Worm (Caenorhabditis elegans) whole organism, L3 larva: ENCODE results near the gene mps-1.
A peak's percentile ranks its signal among the peaks of the same experiment; 100 is the strongest.

Source experiments
- R02D3.7 ChIP-seq: fragments of 150-350 bp; optimal IDR thresholded peaks from 2 replicates; lab custom pipeline; 2014; ENCODE audit warnings: missing biosample characterization, missing genetic modification characterization
- ZK546.5 ChIP-seq: sonication (generic microtip); optimal IDR thresholded peaks from 2 replicates; lab custom pipeline; 2017; ENCODE audit warnings: missing biosample characterization, missing genetic modification characterization
- aly-2 ChIP-seq: fragments of 150-350 bp; optimal IDR thresholded peaks from 2 replicates; lab custom pipeline; 2014; ENCODE audit warnings: missing biosample characterization, missing genetic modification characterization
- ama-1 ChIP-seq: fragments of 150-350 bp; optimal IDR thresholded peaks from 2 replicates; lab custom pipeline; 2018
- ceh-16 ChIP-seq: sonication (generic microtip); optimal IDR thresholded peaks from 2 replicates; lab custom pipeline; 2017; ENCODE audit warnings: missing biosample characterization, missing genetic modification characterization
- ceh-28 ChIP-seq: fragments of 150-350 bp; optimal IDR thresholded peaks from 2 replicates; lab custom pipeline; 2014; ENCODE audit warnings: missing biosample characterization, missing genetic modification reagents, missing genetic modification characterization
- ceh-82 ChIP-seq: fragments of 150-350 bp; optimal IDR thresholded peaks from 2 replicates; lab custom pipeline; 2014; ENCODE audit warnings: missing biosample characterization, missing genetic modification characterization
- ceh-9 ChIP-seq: sonication (generic microtip); optimal IDR thresholded peaks from 2 replicates; lab custom pipeline; 2018; ENCODE audit warnings: missing biosample characterization, missing genetic modification characterization
- egl-27 ChIP-seq: sonication (generic microtip); optimal IDR thresholded peaks from 4 replicates; lab custom pipeline; 2017; ENCODE audit warnings: missing biosample characterization, missing genetic modification reagents, missing genetic modification characterization
- egl-5 ChIP-seq: fragments of 150-350 bp; optimal IDR thresholded peaks from 2 replicates; lab custom pipeline; 2017; ENCODE audit warnings: missing biosample characterization, missing genetic modification reagents, missing genetic modification characterization, inconsistent platforms
- elt-2 ChIP-seq: sonication (generic microtip); optimal IDR thresholded peaks from 2 replicates; lab custom pipeline; 2016; ENCODE audit warnings: missing genetic modification reagents, mild to moderate bottlenecking, missing genetic modification characterization, missing compliant biosample characterization
- elt-3 ChIP-seq, 3 experiments: fragments of 150-350 bp in 1 of 3; sonication (generic microtip) in 2 of 3; optimal IDR thresholded peaks; 2 replicates in 2 of 3; 4 replicates in 1 of 3; lab custom pipeline; 2014 to 2017; ENCODE audit warnings: missing biosample characterization in 3 of 3, missing genetic modification characterization in 3 of 3
- eor-1 ChIP-seq, 2 experiments: fragments of 150-350 bp; optimal IDR thresholded peaks; 2 replicates each; lab custom pipeline; 2014 to 2018; ENCODE audit warnings: missing biosample characterization in 2 of 2, missing genetic modification characterization in 2 of 2
- fkh-10 ChIP-seq: sonication (generic microtip); optimal IDR thresholded peaks from 2 replicates; lab custom pipeline; 2017; ENCODE audit warnings: missing biosample characterization, missing genetic modification reagents, missing genetic modification characterization
- fkh-2 ChIP-seq: fragments of 150-350 bp; optimal IDR thresholded peaks from 2 replicates; lab custom pipeline; 2014; ENCODE audit warnings: missing biosample characterization, missing genetic modification reagents, missing genetic modification characterization
- hmg-11 ChIP-seq: sonication (generic microtip); optimal IDR thresholded peaks from 2 replicates; lab custom pipeline; 2016; ENCODE audit warnings: missing genetic modification characterization, missing compliant biosample characterization
- jun-1 ChIP-seq: fragments of 150-350 bp; optimal IDR thresholded peaks from 2 replicates; lab custom pipeline; 2014; ENCODE audit warnings: missing biosample characterization, missing genetic modification reagents, missing genetic modification characterization
- lin-15B ChIP-seq: fragments of 150-350 bp; optimal IDR thresholded peaks from 2 replicates; lab custom pipeline; 2014; ENCODE audit warnings: missing biosample characterization, missing genetic modification characterization
- lin-39 ChIP-seq: fragments of 150-350 bp; optimal IDR thresholded peaks from 2 replicates; lab custom pipeline; 2018; ENCODE audit warnings: missing biosample characterization, missing genetic modification reagents, missing genetic modification characterization
- lsy-12 ChIP-seq: sonication (generic microtip); optimal IDR thresholded peaks from 2 replicates; lab custom pipeline; 2016; ENCODE audit warnings: mild to moderate bottlenecking, missing genetic modification characterization, missing compliant biosample characterization
- mdl-1 ChIP-seq: fragments of 150-350 bp; optimal IDR thresholded peaks from 2 replicates; lab custom pipeline; 2014; ENCODE audit warnings: missing biosample characterization, missing genetic modification characterization
- mml-1 ChIP-seq: fragments of 150-350 bp; sonication (generic microtip); optimal IDR thresholded peaks from 3 replicates; lab custom pipeline; 2014; ENCODE audit warnings: missing biosample characterization, missing genetic modification characterization
- nfya-1 ChIP-seq: sonication (generic microtip); optimal IDR thresholded peaks from 2 replicates; lab custom pipeline; 2017; ENCODE audit warnings: missing genetic modification characterization, mild to moderate bottlenecking, missing compliant biosample characterization, antibody characterized with exemption, moderate library complexity; ENCODE audit not compliant: insufficient read depth
- nhr-11 ChIP-seq: fragments of 150-350 bp; optimal IDR thresholded peaks from 2 replicates; lab custom pipeline; 2014; ENCODE audit warnings: missing biosample characterization, missing genetic modification characterization
- nhr-23 ChIP-seq: fragments of 150-350 bp; optimal IDR thresholded peaks from 2 replicates; lab custom pipeline; 2014; ENCODE audit warnings: missing biosample characterization, missing genetic modification reagents, missing genetic modification characterization
- nhr-237 ChIP-seq: fragments of 150-350 bp; optimal IDR thresholded peaks from 2 replicates; lab custom pipeline; 2014; ENCODE audit warnings: missing biosample characterization, missing genetic modification characterization
- nhr-25 ChIP-seq: sonication (generic microtip); optimal IDR thresholded peaks from 2 replicates; lab custom pipeline; 2017; ENCODE audit warnings: missing biosample characterization, missing genetic modification characterization
- nhr-28 ChIP-seq: fragments of 150-350 bp; optimal IDR thresholded peaks from 2 replicates; lab custom pipeline; 2014; ENCODE audit warnings: missing biosample characterization, missing genetic modification characterization
- nhr-43 ChIP-seq: sonication (generic microtip); optimal IDR thresholded peaks from 2 replicates; lab custom pipeline; 2016; ENCODE audit warnings: mild to moderate bottlenecking, missing genetic modification characterization, missing compliant biosample characterization; ENCODE audit not compliant: poor library complexity, severe bottlenecking
- nhr-67 ChIP-seq: fragments of 150-350 bp; optimal IDR thresholded peaks from 2 replicates; lab custom pipeline; 2014; ENCODE audit warnings: missing biosample characterization, missing genetic modification characterization
- nhr-76 ChIP-seq: fragments of 150-350 bp; sonication (generic microtip); optimal IDR thresholded peaks from 5 replicates; lab custom pipeline; 2014; ENCODE audit warnings: missing biosample characterization, missing genetic modification characterization
- pha-4 ChIP-seq: fragments of 150-350 bp; optimal IDR thresholded peaks from 2 replicates; lab custom pipeline; 2014; ENCODE audit warnings: missing biosample characterization, missing genetic modification reagents, missing genetic modification characterization
- pqm-1 ChIP-seq: fragments of 150-350 bp; optimal IDR thresholded peaks from 2 replicates; lab custom pipeline; 2017; ENCODE audit warnings: missing biosample characterization, missing genetic modification characterization, inconsistent platforms
- sea-2 ChIP-seq: fragments of 150-350 bp; sonication (generic microtip); optimal IDR thresholded peaks from 4 replicates; lab custom pipeline; 2014; ENCODE audit warnings: missing biosample characterization, missing genetic modification reagents, missing genetic modification characterization
- skn-1 ChIP-seq: fragments of 150-350 bp; optimal IDR thresholded peaks from 2 replicates; lab custom pipeline; 2014; ENCODE audit warnings: missing biosample characterization, missing genetic modification characterization
- snpc-4 ChIP-seq: fragments of 150-350 bp; optimal IDR thresholded peaks from 2 replicates; lab custom pipeline; 2014; ENCODE audit warnings: missing biosample characterization, missing genetic modification characterization
- tbx-2 ChIP-seq: sonication (generic microtip); optimal IDR thresholded peaks from 2 replicates; lab custom pipeline; 2016; ENCODE audit warnings: mild to moderate bottlenecking, missing genetic modification characterization, missing compliant biosample characterization
- unc-62 ChIP-seq: fragments of 150-350 bp; sonication (generic microtip); optimal IDR thresholded peaks from 4 replicates; lab custom pipeline; 2014; ENCODE audit warnings: missing biosample characterization, missing genetic modification reagents, missing genetic modification characterization
- zag-1 ChIP-seq: fragments of 150-350 bp; optimal IDR thresholded peaks from 2 replicates; lab custom pipeline; 2014; ENCODE audit warnings: missing biosample characterization, missing genetic modification characterization
- ztf-4 ChIP-seq: fragments of 150-350 bp; optimal IDR thresholded peaks from 2 replicates; lab custom pipeline; 2014; ENCODE audit warnings: missing biosample characterization, missing genetic modification characterization

mps-1 gene

DNA sequence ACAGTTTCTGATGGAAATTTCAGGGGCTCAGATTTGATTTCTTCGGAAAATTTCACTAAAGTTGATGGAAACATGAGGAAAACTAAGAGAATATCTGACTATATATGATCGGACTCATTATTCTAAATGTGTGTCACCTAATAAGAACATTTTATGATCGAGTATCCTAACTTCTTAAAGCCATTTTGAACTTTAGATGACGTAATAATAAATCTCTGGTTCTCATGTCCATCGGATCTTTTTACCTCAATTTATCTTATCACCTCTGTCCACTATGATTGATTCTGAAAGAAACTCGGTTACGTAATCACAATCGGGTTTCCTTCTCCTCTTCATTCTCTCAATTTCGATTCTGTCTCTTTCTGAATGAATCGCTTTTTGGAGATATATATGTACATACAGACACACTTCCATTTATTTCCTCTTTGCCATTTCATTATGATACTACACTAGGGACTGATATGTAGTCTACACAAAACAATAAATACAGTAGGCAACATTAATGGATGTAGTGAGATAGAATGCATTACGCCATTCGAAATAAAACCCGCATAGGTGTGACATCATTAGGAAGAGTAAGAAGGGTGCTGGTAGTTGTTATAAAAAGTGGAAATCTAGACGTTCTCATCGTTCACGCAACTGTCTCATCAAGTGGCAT is 36.8 kb downstream of the mps-1 start:
- TF ChIP-seq elt-2 (tag; lab: Kevin White, UChicago), result no peak
- TF ChIP-seq nhr-25 (tag; lab: Kevin White, UChicago), result peak; percentile 2
- TF ChIP-seq mml-1, result no peak
- peak; percentile 26 for TF ChIP-seq nhr-43 (tag; lab: Kevin White, UChicago)
- TF ChIP-seq tbx-2 (tag; lab: Kevin White, UChicago), result no peak

DNA sequence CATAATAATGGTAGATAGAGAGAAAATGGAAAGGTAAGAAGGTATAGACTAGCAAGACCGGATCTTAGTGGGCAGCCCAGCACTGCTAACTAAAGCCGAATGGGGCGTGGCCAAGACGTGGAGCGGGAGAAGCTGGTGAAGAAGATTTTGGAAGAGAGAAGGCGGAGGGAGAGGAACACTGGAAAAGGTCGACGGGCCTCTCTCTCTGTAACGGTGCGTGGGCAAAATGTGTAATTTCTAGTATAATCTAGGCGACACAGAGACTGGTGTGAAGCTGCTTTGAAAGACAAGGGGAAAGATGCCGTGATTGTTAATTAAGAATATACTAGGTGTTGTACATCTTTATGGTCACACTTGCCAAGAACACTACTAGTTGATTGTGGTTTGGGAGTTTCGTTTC is 38.1 kb downstream of the mps-1 start, which contains the start of gene F13H8.5:
F13H8.5 (minus strand) TSS at position 101 of the 400 bp plus-strand sequence.
- TF ChIP-seq elt-2 (tag; lab: Kevin White, UChicago), result no peak
- no peak for TF ChIP-seq eor-1 (tag; optimal IDR thresholded peaks at IDR 0.05; lab: Kevin White, UChicago)
- no peak for TF ChIP-seq nhr-43 (tag; lab: Kevin White, UChicago)

DNA sequence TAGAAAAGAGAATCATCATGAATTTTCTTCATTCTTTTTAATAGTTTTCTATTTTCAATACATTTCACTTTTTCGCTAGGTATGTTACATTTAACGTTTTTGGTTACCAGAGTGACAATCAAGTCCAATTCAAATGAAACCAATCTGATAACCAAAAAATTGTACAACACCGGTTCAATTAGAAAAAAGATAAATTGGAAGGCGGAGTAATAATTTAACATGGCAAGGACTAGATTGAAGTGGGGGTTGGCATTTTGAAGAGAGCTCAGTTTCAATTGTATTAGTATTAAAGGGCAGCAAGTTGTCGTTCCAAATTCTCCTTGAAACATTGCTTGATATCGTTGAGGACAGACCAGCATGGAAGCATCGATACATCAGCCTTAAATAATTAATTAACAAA is 41.5 kb downstream of the mps-1 start:
- no peak for TF ChIP-seq nhr-76 (tag; lab: Kevin White, UChicago)
- TF ChIP-seq aly-2 (tag; lab: Kevin White, UChicago), result peak; percentile 14
- no peak for TF ChIP-seq fkh-10 (GFP tag; lab: Kevin White, UChicago)

DNA sequence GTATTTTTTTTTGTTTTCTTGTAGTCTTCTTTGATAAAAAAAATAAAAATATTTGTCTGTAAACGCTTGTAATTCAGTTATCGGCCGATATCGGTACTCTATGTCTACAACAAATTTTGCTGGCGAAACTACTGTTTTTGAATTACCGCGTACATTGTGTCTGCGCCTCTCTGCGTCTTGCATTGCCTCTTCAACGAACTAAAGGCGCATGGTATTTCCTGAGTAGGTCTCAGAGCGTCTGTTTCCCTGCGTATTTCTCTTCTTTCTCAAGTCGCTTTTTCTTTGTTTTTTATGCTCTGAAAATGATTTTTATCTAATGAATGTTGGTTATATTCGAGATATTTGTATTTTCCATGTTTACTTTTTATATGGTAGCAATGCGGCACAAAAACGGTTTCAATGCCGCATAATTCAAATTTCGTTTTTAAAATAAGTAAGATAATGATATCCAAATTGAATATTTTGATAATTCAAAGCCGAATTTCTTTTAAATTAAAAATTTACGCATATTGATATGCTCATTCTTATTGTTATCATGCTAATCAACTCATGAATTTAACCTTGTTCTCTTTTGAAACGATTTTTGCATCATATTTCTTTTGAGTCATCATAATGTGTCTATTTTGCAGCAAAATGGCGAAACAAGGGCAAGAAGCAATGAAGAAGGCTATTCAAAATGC is 43.2 kb downstream of the mps-1 start, which contains the start of gene phb-2:
phb-2 (plus strand) TSS at position 630 of the 680 bp plus-strand sequence.
- TF ChIP-seq snpc-4 (peak; percentile 79), lin-39 (tag; lab: Kevin White, UChicago) (peak; percentile 91), egl-5 (tag; lab: Kevin White, UChicago) (peak; percentile 89), mdl-1 (tag; lab: Kevin White, UChicago) (no peak), ZK546.5 (tag; lab: Kevin White, UChicago) (no peak), elt-3 (tag; optimal IDR thresholded peaks at IDR 0.05; lab: Kevin White, UChicago) (peak in 1 of 3 experiments; percentile 4), nhr-28 (tag; lab: Kevin White, UChicago) (no peak), aly-2 (tag; lab: Kevin White, UChicago) (no peak), R02D3.7 (tag; lab: Kevin White, UChicago) (peak; percentile 20), ceh-16 (no peak), unc-62 (no peak), zag-1 (tag; lab: Kevin White, UChicago) (no peak), nhr-237 (tag; lab: Kevin White, UChicago) (no peak), egl-27 (peak; percentile 8), hmg-11 (tag; lab: Kevin White, UChicago) (peak; percentile 71), nfya-1 (tag; lab: Kevin White, UChicago) (peak; percentile 90), sea-2 (no peak), jun-1 (peak; percentile 18), elt-2 (tag; lab: Kevin White, UChicago) (peak; percentile 51), nhr-67 (tag; lab: Kevin White, UChicago) (no peak), mml-1 (no peak), lin-15B (peak; percentile 84), ceh-9 (tag; lab: Kevin White, UChicago) (no peak), nhr-23 (tag; lab: Kevin White, UChicago) (peak; percentile 77), ceh-28 (peak; percentile 53), nhr-43 (tag; lab: Kevin White, UChicago) (peak; percentile 53), eor-1 (tag; optimal IDR thresholded peaks at IDR 0.05; lab: Kevin White, UChicago) (no peak), skn-1 (peak; percentile 72), pha-4 (tag; lab: Kevin White, UChicago) (peak; percentile 94), pqm-1 (tag; lab: Kevin White, UChicago) (peak; percentile 11), ztf-4 (tag; lab: Kevin White, UChicago) (no peak), lsy-12 (no peak), fkh-10 (GFP tag; lab: Kevin White, UChicago) (no peak), nhr-76 (tag; lab: Kevin White, UChicago) (no peak), nhr-25 (tag; lab: Kevin White, UChicago) (peak; percentile 88), ceh-82 (peak; percentile 6), fkh-2 (tag; lab: Kevin White, UChicago) (no peak), nhr-11 (peak; percentile 53), ama-1 (lab: Kevin White, UChicago) (peak; percentile 76)
